Worm (Caenorhabditis elegans): ENCODE data around the gene F36H1.12.

Gene F36H1.12

ce11 chrIV:11026648-11027047, 26.9 kb downstream of the F36H1.12 start (continued):
- TF ChIP-seq fkh-4 (tag; optimal IDR thresholded peaks at IDR 0.05; ENCODE audit: borderline replicate concordance) (peak; percentile 14), aly-2 (tag; optimal IDR thresholded peaks at IDR 0.05) (no peak), nhr-28 (tag; optimal IDR thresholded peaks at IDR 0.05) (no peak), nhr-71 (tag; optimal IDR thresholded peaks at IDR 0.05) (peak; percentile 65), ceh-8 (GFP tag; optimal IDR thresholded peaks at IDR 0.05) (no peak), nhr-84 (tag; optimal IDR thresholded peaks at IDR 0.05) (no peak), F16B12.6 (tag; optimal IDR thresholded peaks at IDR 0.05) (peak; percentile 80), pag-3 (tag; optimal IDR thresholded peaks at IDR 0.05; ENCODE audit: borderline replicate concordance, insufficient read depth) (no peak), isw-1 (GFP tag; IDR thresholded peaks at IDR 0.05) (0 out of 2 replicates have a peak, but pooled peaks have one; percentile 9), nhr-12 (tag; optimal IDR thresholded peaks at IDR 0.05) (no peak), sox-4 (tag; optimal IDR thresholded peaks at IDR 0.05) (no peak), nhr-90 (tag; optimal IDR thresholded peaks at IDR 0.05; ENCODE audit: poor library complexity) (no peak), C34B4.2 (tag; optimal IDR thresholded peaks at IDR 0.05) (no peak), ces-1 (GFP tag; optimal IDR thresholded peaks at IDR 0.05) (no peak), elt-3 (tag; optimal IDR thresholded peaks at IDR 0.05) (no peak), nhr-76 (tag; optimal IDR thresholded peaks at IDR 0.05) (no peak), lir-3 (tag; optimal IDR thresholded peaks at IDR 0.05; ENCODE audit: poor library complexity) (no peak), lin-15B (tag; optimal IDR thresholded peaks at IDR 0.05) (peak; percentile 6), ama-1 (optimal IDR thresholded peaks at IDR 0.05) (no peak), nhr-237 (tag; optimal IDR thresholded peaks at IDR 0.05) (no peak), mdl-1 (tag; optimal IDR thresholded peaks at IDR 0.05) (no peak), lin-39 (tag; optimal IDR thresholded peaks at IDR 0.05) (no peak), mab-9 (GFP tag; IDR thresholded peaks at IDR 0.05) (no peak), ceh-63 (GFP tag; optimal IDR thresholded peaks at IDR 0.05) (no peak), mep-1 (tag; optimal IDR thresholded peaks at IDR 0.05) (peak; percentile 75), swsn-7 (tag; optimal IDR thresholded peaks at IDR 0.05) (peak; percentile 66), xbp-1 (tag; optimal IDR thresholded peaks at IDR 0.05) (peak; percentile 62), dpl-1 (GFP tag; optimal IDR thresholded peaks at IDR 0.05) (peak in 2 of 3 experiments; percentile 28 to 36), C04F5.9 (tag; optimal IDR thresholded peaks at IDR 0.05) (no peak), hpl-2 (GFP tag; optimal IDR thresholded peaks at IDR 0.05) (no peak), nhr-19 (GFP tag; conservative IDR thresholded peaks at IDR 0.05) (peak; percentile 45), nhr-77 (tag; optimal IDR thresholded peaks at IDR 0.05) (no peak), mef-2 (tag; optimal IDR thresholded peaks at IDR 0.05) (no peak), Y116A8C.19 (tag; optimal IDR thresholded peaks at IDR 0.05; ENCODE audit: borderline replicate concordance) (no peak), pax-3 (tag; optimal IDR thresholded peaks at IDR 0.05) (peak; percentile 1), ceh-88 (GFP tag; IDR thresholded peaks at IDR 0.05) (no peak), grh-1 (GFP tag; IDR thresholded peaks at IDR 0.05) (no peak), nhr-47 (tag; optimal IDR thresholded peaks at IDR 0.05) (peak; percentile 50)

- TF ChIP-seq nhr-85 (tag) (no peak), grh-1 (GFP tag; IDR thresholded peaks at IDR 0.05) (0 out of 2 replicates have a peak, but pooled peaks have one; percentile 8), nhr-47 (tag; optimal IDR thresholded peaks at IDR 0.05) (peak; percentile 14), rnt-1 (tag; optimal IDR thresholded peaks at IDR 0.05) (peak; percentile 28), elt-3 (tag; optimal IDR thresholded peaks at IDR 0.05) (no peak), nhr-19 (GFP tag; conservative IDR thresholded peaks at IDR 0.05) (peak; percentile 23), snpc-4 (tag; optimal IDR thresholded peaks at IDR 0.05) (no peak), ama-1 (optimal IDR thresholded peaks at IDR 0.05) (peak; percentile 64), ztf-4 (tag; optimal IDR thresholded peaks at IDR 0.05) (peak; percentile 1), mep-1 (tag; optimal IDR thresholded peaks at IDR 0.05) (peak; percentile 18)
These were observed 27.6 kb downstream of the F36H1.12 start for ce11 chrIV:11025941-11026340.
